Fruit fly (Drosophila melanogaster) Kc167 (cell line): ENCODE measurements around the gene ppk11.

Experiments used
- Myc ChIP-seq: fragments of >200 bp; optimal IDR thresholded peaks from 2 replicates; lab custom pipeline; 2017; ENCODE audit warnings: missing external identifiers
- Sin3A ChIP-seq: fragments of >200 bp; optimal IDR thresholded peaks from 2 replicates; lab custom pipeline; 2018; ENCODE audit warnings: missing external identifiers
- h ChIP-seq: fragments of >200 bp; optimal IDR thresholded peaks from 3 replicates; lab custom pipeline; 2018; ENCODE audit warnings: missing external identifiers
- insv ChIP-seq: fragments of >200 bp; optimal IDR thresholded peaks from 3 replicates; lab custom pipeline; 2018; ENCODE audit warnings: missing external identifiers
- psq ChIP-seq: fragments of >200 bp; optimal IDR thresholded peaks from 2 replicates; lab custom pipeline; 2017; ENCODE audit warnings: missing external identifiers
- ttk ChIP-seq: sonication (Bioruptor generic); optimal IDR thresholded peaks from 2 replicates; lab custom pipeline; 2017; ENCODE audit warnings: missing external identifiers

The ppk11 gene

dm6 chr2L:9743823-9744222 is 31.0 kb downstream of the ppk11 start:
- no peak for TF ChIP-seq ttk (lab: Kevin White, UChicago)
- no peak for TF ChIP-seq Sin3A
- no peak for TF ChIP-seq Myc (lab: Kevin White, UChicago)
- TF ChIP-seq psq = no peak
- no peak for TF ChIP-seq h (lab: Kevin White, UChicago)
- no peak for TF ChIP-seq insv (lab: Kevin White, UChicago)

DNA sequence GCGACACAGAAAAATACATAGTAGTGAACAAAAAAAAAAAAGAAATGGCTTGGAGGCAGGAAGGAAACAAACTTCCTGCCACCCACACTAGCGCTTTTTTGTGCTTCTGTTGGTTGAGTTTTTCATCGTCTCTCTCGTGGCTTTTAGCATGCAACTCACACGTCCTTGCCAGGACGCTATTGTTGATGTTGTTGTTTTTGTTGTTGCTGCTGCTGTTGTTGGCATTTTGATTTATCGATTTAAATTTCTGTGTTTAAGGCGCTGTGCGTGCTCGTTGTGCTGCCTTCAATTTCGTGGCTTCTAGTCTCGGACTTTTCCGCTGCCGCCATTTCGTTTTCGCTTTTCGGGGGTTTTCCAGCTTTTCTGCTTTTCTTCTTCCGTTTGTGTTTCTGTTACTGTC is 35.1 kb downstream of the ppk11 start:
- no peak for TF ChIP-seq psq
- no peak for TF ChIP-seq insv (lab: Kevin White, UChicago)
- no peak for TF ChIP-seq h (lab: Kevin White, UChicago)
- no peak for TF ChIP-seq Myc (lab: Kevin White, UChicago)
- no peak for TF ChIP-seq Sin3A
- TF ChIP-seq ttk (lab: Kevin White, UChicago) = no peak

dm6 chr2L:9737803-9738202 is 37.0 kb downstream of the ppk11 start:
- TF ChIP-seq h (lab: Kevin White, UChicago) = no peak
- TF ChIP-seq Sin3A = no peak
- no peak for TF ChIP-seq psq
- no peak for TF ChIP-seq insv (lab: Kevin White, UChicago)
- no peak for TF ChIP-seq ttk (lab: Kevin White, UChicago)
- no peak for TF ChIP-seq Myc (lab: Kevin White, UChicago)

dm6 chr2L:9737360-9737759 is 37.5 kb downstream of the ppk11 start:
- TF ChIP-seq psq (no peak), Myc (lab: Kevin White, UChicago) (no peak), ttk (lab: Kevin White, UChicago) (no peak), insv (lab: Kevin White, UChicago) (no peak), h (lab: Kevin White, UChicago) (no peak), Sin3A (no peak)

DNA sequence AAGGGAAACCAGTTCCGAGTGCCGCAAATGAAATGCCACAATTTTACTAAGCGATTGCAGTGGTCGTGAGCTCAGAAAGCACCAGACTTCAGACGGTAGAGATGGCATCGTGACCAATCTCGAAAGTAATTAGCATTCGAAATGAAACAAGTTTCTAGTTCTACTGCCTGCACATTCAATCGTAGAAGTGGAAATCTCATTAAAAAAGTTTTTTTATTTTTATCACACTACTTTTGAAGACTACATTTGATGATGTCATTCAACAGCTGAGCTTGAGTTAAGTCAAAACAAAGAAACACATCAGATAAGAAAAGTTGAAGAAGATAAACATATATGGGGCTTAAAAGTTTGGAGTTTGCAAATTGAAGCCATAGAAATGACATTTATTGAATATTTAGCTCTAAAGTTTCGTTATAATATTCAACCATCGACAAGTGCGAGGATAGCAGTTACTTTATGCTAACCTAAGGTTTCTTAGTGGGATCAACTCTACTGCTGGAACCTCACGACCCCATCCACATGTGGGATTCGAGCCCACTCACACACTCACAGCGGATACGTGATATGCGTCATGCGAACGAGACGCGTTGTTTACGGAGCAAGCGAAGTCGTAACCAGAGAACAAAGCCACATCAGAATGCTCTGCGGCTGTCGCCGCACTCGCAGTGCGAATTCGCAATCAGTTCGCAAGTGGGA is 38.7 kb downstream of the ppk11 start, which contains the start of gene CG13117:
TSS of gene CG13117 (plus strand) at position 646 of the 696 bp plus-strand sequence.
- TF ChIP-seq psq (no peak), Sin3A (no peak), insv (lab: Kevin White, UChicago) (no peak)

DNA sequence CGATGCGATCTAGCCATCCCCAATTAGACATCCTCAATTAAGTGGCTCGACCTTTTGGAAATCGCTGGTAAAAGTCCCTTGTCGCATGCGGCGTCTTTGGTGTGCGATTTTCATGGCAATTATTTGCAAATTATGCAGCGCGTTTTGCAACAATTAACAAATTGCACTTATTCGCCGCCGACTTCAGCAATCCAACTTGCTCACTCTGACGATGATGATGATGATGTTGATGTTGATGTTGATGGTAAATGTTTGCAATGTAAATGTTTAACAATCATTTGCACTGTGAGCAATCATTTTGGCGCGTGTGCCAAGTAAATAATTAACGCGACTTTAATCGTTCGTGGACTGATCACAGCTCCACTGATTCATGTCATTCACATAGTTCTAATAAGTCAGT is 40.7 kb downstream of the ppk11 start:
- TF ChIP-seq h (lab: Kevin White, UChicago) = no peak
- no peak for TF ChIP-seq ttk (lab: Kevin White, UChicago)
- no peak for TF ChIP-seq insv (lab: Kevin White, UChicago)
- TF ChIP-seq psq = no peak
- TF ChIP-seq Sin3A = no peak
- no peak for TF ChIP-seq Myc (lab: Kevin White, UChicago)

DNA sequence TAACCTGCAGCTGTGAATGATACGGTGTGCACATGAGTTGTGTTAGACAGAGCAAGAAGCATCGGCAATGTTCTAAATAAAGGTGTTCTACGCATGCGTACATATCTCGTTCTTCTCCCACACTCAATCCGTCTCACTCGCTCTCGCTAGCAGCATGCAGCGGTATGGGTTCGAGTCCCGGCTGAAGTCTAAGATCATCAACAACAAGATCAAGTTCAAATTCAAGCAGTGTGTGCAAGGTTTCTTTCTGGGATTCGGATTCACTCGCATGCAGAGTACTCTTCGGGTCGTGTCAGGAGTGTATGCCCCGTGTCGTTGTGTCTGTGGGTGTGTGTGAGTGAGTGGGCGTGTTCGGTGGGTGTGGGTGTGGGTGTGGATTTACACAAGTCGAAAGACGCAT is 43.6 kb downstream of the ppk11 start:
- no peak for TF ChIP-seq Sin3A
- no peak for TF ChIP-seq Myc (lab: Kevin White, UChicago)
- no peak for TF ChIP-seq h (lab: Kevin White, UChicago)
- no peak for TF ChIP-seq ttk (lab: Kevin White, UChicago)
- TF ChIP-seq psq = no peak
- TF ChIP-seq insv (lab: Kevin White, UChicago) = no peak

- no peak for TF ChIP-seq insv (lab: Kevin White, UChicago)
- no peak for TF ChIP-seq h (lab: Kevin White, UChicago)
- TF ChIP-seq psq = no peak
- TF ChIP-seq Myc (lab: Kevin White, UChicago) = no peak
- no peak for TF ChIP-seq ttk (lab: Kevin White, UChicago)
- TF ChIP-seq Sin3A = no peak
Observed at dm6 chr2L:9729618-9730284, 45.1 kb downstream of the ppk11 start, which contains the start of gene CG13116. CG13116 (plus strand) TSS chr2L:9729940.

dm6 chr2L:9728791-9729190 is 46.0 kb downstream of the ppk11 start:
- no peak for TF ChIP-seq Sin3A
- no peak for TF ChIP-seq Myc (lab: Kevin White, UChicago)
- TF ChIP-seq insv (lab: Kevin White, UChicago) = no peak
- no peak for TF ChIP-seq ttk (lab: Kevin White, UChicago)
- no peak for TF ChIP-seq h (lab: Kevin White, UChicago)
- no peak for TF ChIP-seq psq
